Worm (Caenorhabditis elegans): ENCODE data around the gene sro-1.

Gene sro-1

DNA sequence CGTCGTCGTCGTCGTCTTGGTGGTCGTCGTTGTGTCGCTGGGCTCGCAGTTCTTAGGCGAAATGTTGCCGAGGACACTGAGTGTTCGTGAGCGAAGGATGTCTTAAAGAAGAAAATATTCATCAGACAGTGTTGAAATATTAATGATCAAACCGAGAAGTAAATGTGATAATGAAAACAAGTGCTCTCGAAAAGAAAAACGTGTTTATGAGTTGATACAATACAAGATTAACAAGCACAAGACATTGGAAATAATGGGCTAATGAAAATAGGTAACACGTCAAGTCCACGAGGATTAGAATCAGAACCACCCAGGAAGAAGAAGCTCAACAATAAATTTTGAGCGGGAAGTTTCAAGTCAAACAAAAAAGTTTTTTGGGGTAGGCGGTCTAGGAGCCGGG lies 53.5 kb downstream of the sro-1 start, which contains the start of gene K02A2.5:
K02A2.5 (minus strand) TSS at position 101 of the 400 bp plus-strand sequence.
- no peak for TF ChIP-seq D1046.2 (GFP tag; IDR thresholded peaks at IDR 0.05)
- no peak for TF ChIP-seq nhr-77 (tag; optimal IDR thresholded peaks at IDR 0.05)
- no peak for TF ChIP-seq zip-11 (GFP tag; IDR thresholded peaks at IDR 0.05)
- TF ChIP-seq nhr-6 (tag; optimal IDR thresholded peaks at IDR 0.05): no peak
- TF ChIP-seq F37D6.2 (tag; optimal IDR thresholded peaks at IDR 0.05): no peak
- no peak for TF ChIP-seq dmd-6 (GFP tag; IDR thresholded peaks at IDR 0.05)
- TF ChIP-seq F49E8.2 (tag; optimal IDR thresholded peaks at IDR 0.05; ENCODE audit: borderline replicate concordance): no peak
- no peak for TF ChIP-seq ceh-20 (GFP tag; IDR thresholded peaks at IDR 0.05)
- TF ChIP-seq tra-1 (GFP tag; IDR thresholded peaks at IDR 0.05): no peak
- TF ChIP-seq ceh-44 (GFP tag; IDR thresholded peaks at IDR 0.05): no peak
- no peak for TF ChIP-seq lin-29 (GFP tag; IDR thresholded peaks at IDR 0.05)
- TF ChIP-seq aly-2 (tag; optimal IDR thresholded peaks at IDR 0.05): no peak
- no peak for TF ChIP-seq ama-1 (optimal IDR thresholded peaks at IDR 0.05)
- TF ChIP-seq lir-3 (tag; optimal IDR thresholded peaks at IDR 0.05): no peak
- no peak for TF ChIP-seq nhr-28 (tag; optimal IDR thresholded peaks at IDR 0.05)
- TF ChIP-seq rbr-2 (tag; optimal IDR thresholded peaks at IDR 0.05): no peak
- no peak for TF ChIP-seq ceh-82 (tag; optimal IDR thresholded peaks at IDR 0.05)
- no peak for TF ChIP-seq nhr-102 (tag; optimal IDR thresholded peaks at IDR 0.05)
- no peak for TF ChIP-seq lin-15B (tag; optimal IDR thresholded peaks at IDR 0.05)
- TF ChIP-seq ZK337.2 (GFP tag; IDR thresholded peaks at IDR 0.05): no peak

Measured in whole organism, L4 larva.